Worm (Caenorhabditis elegans) whole organism, dauer: ENCODE measurements around the gene nas-4.

ENCODE experiments used
- unc-62 ChIP-seq: sonication (generic microtip); optimal IDR thresholded peaks from 2 replicates; lab custom pipeline; 2017; ENCODE audit warnings: missing biosample characterization, missing genetic modification reagents, missing genetic modification characterization

Gene nas-4

ce11 chrIII:6364395-6364794, 51.1 kb downstream of the nas-4 start:
- no peak for TF ChIP-seq unc-62

DNA sequence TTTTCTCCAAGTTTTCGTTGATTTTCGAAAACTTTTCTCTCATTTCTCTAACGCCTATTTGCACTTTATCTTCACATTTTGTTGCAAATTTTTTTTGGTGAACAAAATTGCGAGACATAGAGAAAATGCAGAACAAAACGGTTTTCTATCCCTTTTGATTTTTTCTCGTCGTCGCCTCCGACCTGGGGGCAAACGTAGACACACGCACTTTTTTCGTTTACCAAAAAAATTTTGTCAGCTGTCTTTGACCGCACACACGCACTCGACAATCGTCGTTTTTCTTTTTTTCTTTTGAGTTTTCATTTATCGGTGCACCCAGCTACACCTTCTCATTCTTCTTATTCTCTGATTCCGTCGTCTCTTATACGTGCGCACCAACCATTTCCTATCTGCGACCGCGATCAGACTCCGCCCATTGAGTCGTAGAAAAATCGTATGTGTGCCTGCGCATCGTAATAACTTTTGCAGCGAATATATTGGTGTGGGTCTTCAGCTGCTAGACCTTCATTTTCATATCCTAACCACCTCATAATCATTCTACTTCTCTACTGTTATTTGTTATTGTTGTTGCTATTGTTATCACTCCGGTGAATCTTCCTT, 53.0 kb downstream of the nas-4 start:
- TF ChIP-seq unc-62: no peak
